Worm (Caenorhabditis elegans) whole organism, L3 larva: ENCODE measurements around the gene F47G3.1.

Source experiments
- aly-2 ChIP-seq: fragments of 150-350 bp; optimal IDR thresholded peaks from 2 replicates; lab custom pipeline; 2014; ENCODE audit warnings: missing biosample characterization, missing genetic modification characterization
- ama-1 ChIP-seq: fragments of 150-350 bp; optimal IDR thresholded peaks from 2 replicates; lab custom pipeline; 2018
- ceh-16 ChIP-seq: sonication (generic microtip); optimal IDR thresholded peaks from 2 replicates; lab custom pipeline; 2017; ENCODE audit warnings: missing biosample characterization, missing genetic modification characterization
- fos-1 ChIP-seq: fragments of 150-350 bp; optimal IDR thresholded peaks from 2 replicates; lab custom pipeline; 2014; ENCODE audit warnings: missing biosample characterization, missing genetic modification characterization
- jun-1 ChIP-seq: fragments of 150-350 bp; optimal IDR thresholded peaks from 2 replicates; lab custom pipeline; 2014; ENCODE audit warnings: missing biosample characterization, missing genetic modification reagents, missing genetic modification characterization
- mdl-1 ChIP-seq: fragments of 150-350 bp; optimal IDR thresholded peaks from 2 replicates; lab custom pipeline; 2014; ENCODE audit warnings: missing biosample characterization, missing genetic modification characterization
- mml-1 ChIP-seq: fragments of 150-350 bp; sonication (generic microtip); optimal IDR thresholded peaks from 3 replicates; lab custom pipeline; 2014; ENCODE audit warnings: missing biosample characterization, missing genetic modification characterization
- nhr-11 ChIP-seq: fragments of 150-350 bp; optimal IDR thresholded peaks from 2 replicates; lab custom pipeline; 2014; ENCODE audit warnings: missing biosample characterization, missing genetic modification characterization
- nhr-12 ChIP-seq: fragments of 150-350 bp; optimal IDR thresholded peaks from 2 replicates; lab custom pipeline; 2014; ENCODE audit warnings: missing biosample characterization, missing genetic modification characterization
- nhr-77 ChIP-seq: fragments of 150-350 bp; optimal IDR thresholded peaks from 2 replicates; lab custom pipeline; 2014; ENCODE audit warnings: missing biosample characterization, missing genetic modification characterization
- skn-1 ChIP-seq: fragments of 150-350 bp; optimal IDR thresholded peaks from 2 replicates; lab custom pipeline; 2014; ENCODE audit warnings: missing biosample characterization, missing genetic modification characterization

ce11 chrX:2432459-2432858 is 46.9 kb downstream of the F47G3.1 start:
- TF ChIP-seq ama-1 (lab: Kevin White, UChicago), result no peak
- TF ChIP-seq jun-1, result no peak
- TF ChIP-seq nhr-77, result no peak
- TF ChIP-seq nhr-11 (tag; lab: Kevin White, UChicago), result no peak
- no peak for TF ChIP-seq skn-1
- no peak for TF ChIP-seq nhr-12
- no peak for TF ChIP-seq fos-1 (tag; lab: Kevin White, UChicago)
- no peak for TF ChIP-seq mml-1 (tag; lab: Kevin White, UChicago)
- no peak for TF ChIP-seq ceh-16
- no peak for TF ChIP-seq aly-2
- TF ChIP-seq mdl-1 (tag; lab: Kevin White, UChicago), result no peak
